Fruit fly (Drosophila melanogaster) whole organism, embryonic: ENCODE results near the gene Usf.

Source experiments
- B-H2 ChIP-seq: fragments of 200-800 bp; sonication (Bioruptor generic); optimal IDR thresholded peaks from 2 replicates; lab custom pipeline; 2018; ENCODE audit warnings: missing biosample characterization, mild to moderate bottlenecking, missing genetic modification characterization
- Bdp1 ChIP-seq: fragments of 200-800 bp; sonication (Bioruptor generic); optimal IDR thresholded peaks from 3 replicates; lab custom pipeline; 2016; ENCODE audit warnings: missing biosample characterization, missing genetic modification characterization
- CG10543 ChIP-seq: fragments of 200-800 bp; sonication (Bioruptor generic); optimal IDR thresholded peaks from 3 replicates; lab custom pipeline; 2017; ENCODE audit warnings: missing biosample characterization, mild to moderate bottlenecking, missing genetic modification characterization, moderate library complexity
- CG11085 ChIP-seq: fragments of 200-800 bp; sonication (Bioruptor generic); IDR thresholded peaks from 2 replicates; pipeline ENCODE4 v1.3.6; 2022; ENCODE audit warnings: missing biosample characterization, missing genetic modification characterization
- CG12236 ChIP-seq: fragments of 200-800 bp; sonication (Bioruptor generic); optimal IDR thresholded peaks from 2 replicates; lab custom pipeline; 2016; ENCODE audit warnings: missing biosample characterization, missing genetic modification characterization
- CG12299 ChIP-seq: fragments of 200-800 bp; sonication (Bioruptor generic); optimal IDR thresholded peaks from 2 replicates; lab custom pipeline; 2018; ENCODE audit warnings: missing biosample characterization, mild to moderate bottlenecking, missing genetic modification characterization
- CG12744 ChIP-seq: fragments of 200-800 bp; sonication (Bioruptor generic); optimal IDR thresholded peaks from 2 replicates; lab custom pipeline; 2016; ENCODE audit warnings: missing biosample characterization, missing genetic modification characterization
- CG12769 ChIP-seq: fragments of 200-800 bp; sonication (Bioruptor generic); optimal IDR thresholded peaks from 2 replicates; lab custom pipeline; 2019; ENCODE audit warnings: missing biosample characterization, mild to moderate bottlenecking, missing genetic modification characterization, moderate library complexity
- CG14667 ChIP-seq: fragments of 200-800 bp; sonication (Bioruptor generic); IDR thresholded peaks from 2 replicates; pipeline ENCODE4 v1.3.6; 2022; ENCODE audit warnings: missing biosample characterization, missing genetic modification characterization
- CG1792 ChIP-seq: fragments of 200-800 bp; sonication (Bioruptor generic); optimal IDR thresholded peaks from 2 replicates; lab custom pipeline; 2016; ENCODE audit warnings: missing biosample characterization, missing genetic modification characterization
- CG1832 ChIP-seq: fragments of 200-800 bp; sonication (Bioruptor generic); optimal IDR thresholded peaks from 2 replicates; lab custom pipeline; 2017; ENCODE audit warnings: missing biosample characterization, mild to moderate bottlenecking, missing genetic modification characterization, inconsistent platforms
- CG18476 ChIP-seq: fragments of 200-800 bp; sonication (Bioruptor generic); optimal IDR thresholded peaks from 2 replicates; lab custom pipeline; 2016; ENCODE audit warnings: missing biosample characterization, mild to moderate bottlenecking, missing genetic modification characterization
- CG2678 ChIP-seq: fragments of 200-800 bp; sonication (Bioruptor generic); optimal IDR thresholded peaks from 3 replicates; lab custom pipeline; 2019; ENCODE audit warnings: missing biosample characterization, mild to moderate bottlenecking, missing genetic modification characterization, moderate library complexity
- CG3163 ChIP-seq: fragments of 200-800 bp; sonication (Bioruptor generic); optimal IDR thresholded peaks from 3 replicates; lab custom pipeline; 2016; ENCODE audit warnings: missing biosample characterization, missing genetic modification characterization
- CG34422 ChIP-seq: fragments of 200-800 bp; sonication (Bioruptor generic); IDR thresholded peaks from 3 replicates; pipeline ENCODE4 v1.3.6; 2022; ENCODE audit warnings: missing biosample characterization, missing genetic modification characterization
- CG4328 ChIP-seq: fragments of 200-800 bp; sonication (Bioruptor generic); optimal IDR thresholded peaks from 3 replicates; lab custom pipeline; 2017; ENCODE audit warnings: missing biosample characterization, missing genetic modification reagents, missing genetic modification characterization
- CG4404 ChIP-seq: fragments of 200-800 bp; sonication (Bioruptor generic); IDR thresholded peaks from 2 replicates; pipeline ENCODE4 v1.3.6; 2022; ENCODE audit warnings: missing biosample characterization, missing genetic modification characterization
- CG5953 ChIP-seq: fragments of 200-800 bp; sonication (Bioruptor generic); IDR thresholded peaks from 2 replicates; pipeline ENCODE4 v1.3.6; 2022; ENCODE audit warnings: missing biosample characterization, missing genetic modification characterization
- CG6813 ChIP-seq: fragments of 200-800 bp; sonication (Bioruptor generic); optimal IDR thresholded peaks from 2 replicates; lab custom pipeline; 2017; ENCODE audit warnings: missing biosample characterization, missing genetic modification characterization, mild to moderate bottlenecking, moderate library complexity, missing genetic modification reagents
- CG6854 ChIP-seq: fragments of 200-800 bp; sonication (Bioruptor generic); optimal IDR thresholded peaks from 3 replicates; lab custom pipeline; 2017; ENCODE audit warnings: missing biosample characterization, mild to moderate bottlenecking, missing genetic modification characterization
- CG7839 ChIP-seq: fragments of 200-800 bp; sonication (Bioruptor generic); optimal IDR thresholded peaks from 3 replicates; lab custom pipeline; 2018; ENCODE audit warnings: missing biosample characterization, mild to moderate bottlenecking, missing genetic modification characterization, moderate library complexity
- CG9932 ChIP-seq: fragments of 200-800 bp; sonication (Bioruptor generic); IDR thresholded peaks from 2 replicates; pipeline ENCODE4 v1.3.6; 2022; ENCODE audit warnings: missing biosample characterization, missing genetic modification characterization
- Camta ChIP-seq: fragments of 200-800 bp; sonication (Bioruptor generic); optimal IDR thresholded peaks from 2 replicates; lab custom pipeline; 2016; ENCODE audit warnings: missing biosample characterization, missing genetic modification characterization
- Chrac-16 ChIP-seq: fragments of 200-800 bp; sonication (Bioruptor generic); optimal IDR thresholded peaks from 3 replicates; lab custom pipeline; 2016; ENCODE audit warnings: missing biosample characterization, missing genetic modification characterization
- D ChIP-seq, 2 experiments: fragments of 200-800 bp in 1 of 2; fragments of >200 bp in 1 of 2; sonication (Bioruptor generic) in 1 of 2; optimal IDR thresholded peaks; 2 replicates in 1 of 2; 3 replicates in 1 of 2; lab custom pipeline; 2017; ENCODE audit warnings: mild to moderate bottlenecking in 1 of 2, missing biosample characterization in 1 of 2, missing genetic modification characterization in 1 of 2, missing genetic modification reagents in 1 of 2
- Drgx ChIP-seq: fragments of 200-800 bp; sonication (Bioruptor generic); IDR thresholded peaks from 2 replicates; pipeline ENCODE4 v1.3.6; 2022; ENCODE audit warnings: missing biosample characterization, missing genetic modification characterization
- Gsc ChIP-seq: fragments of 200-800 bp; sonication (Bioruptor generic); IDR thresholded peaks from 2 replicates; pipeline ENCODE4 v1.3.6; 2022; ENCODE audit warnings: missing biosample characterization, missing genetic modification characterization
- H15 ChIP-seq: fragments of 200-800 bp; sonication (Bioruptor generic); IDR thresholded peaks from 3 replicates; pipeline ENCODE4 v1.3.6; 2022; ENCODE audit warnings: missing biosample characterization, missing genetic modification characterization
- Hr78 ChIP-seq, 2 experiments: fragments of 200-800 bp in 1 of 2; fragments of >200 bp in 1 of 2; sonication (Bioruptor generic) in 1 of 2; optimal IDR thresholded peaks; 2 replicates each; lab custom pipeline; 2017 to 2019; ENCODE audit warnings: missing biosample characterization in 2 of 2, missing genetic modification characterization in 2 of 2, mild to moderate bottlenecking in 1 of 2, moderate library complexity in 1 of 2
- Lpt ChIP-seq: fragments of >200 bp; optimal IDR thresholded peaks from 2 replicates; lab custom pipeline; 2018; ENCODE audit warnings: missing biosample characterization, missing genetic modification characterization
- MBD-R2 ChIP-seq: fragments of 200-800 bp; sonication (Bioruptor generic); IDR thresholded peaks from 2 replicates; pipeline ENCODE4 v1.3.6; 2022; ENCODE audit warnings: missing biosample characterization, missing genetic modification characterization
- Mrtf ChIP-seq: fragments of 200-800 bp; sonication (Bioruptor generic); IDR thresholded peaks from 3 replicates; pipeline ENCODE4 v1.3.6; 2022; ENCODE audit warnings: missing biosample characterization, missing genetic modification characterization
- NFAT ChIP-seq: fragments of 200-800 bp; sonication (Bioruptor generic); IDR thresholded peaks from 2 replicates; pipeline ENCODE4 v1.3.6; 2022; ENCODE audit warnings: missing biosample characterization, missing genetic modification characterization
- NK7.1 ChIP-seq: fragments of 200-800 bp; sonication (Bioruptor generic); optimal IDR thresholded peaks from 3 replicates; lab custom pipeline; 2016; ENCODE audit warnings: missing biosample characterization, missing genetic modification characterization
- ase ChIP-seq: fragments of 200-800 bp; sonication (Bioruptor generic); IDR thresholded peaks from 3 replicates; pipeline ENCODE4 v1.3.6; 2022; ENCODE audit warnings: missing biosample characterization, missing genetic modification characterization
- ash1 ChIP-seq: fragments of 200-800 bp; sonication (Bioruptor generic); optimal IDR thresholded peaks from 2 replicates; lab custom pipeline; 2018; ENCODE audit warnings: missing biosample characterization, mild to moderate bottlenecking, missing genetic modification characterization
- bbx ChIP-seq: fragments of 200-800 bp; sonication (Bioruptor generic); IDR thresholded peaks from 2 replicates; pipeline ENCODE4 v1.3.6; 2022; ENCODE audit warnings: missing biosample characterization, missing genetic modification characterization; ENCODE audit not compliant: partially characterized antibody
- bigmax ChIP-seq: fragments of 200-800 bp; sonication (Bioruptor generic); optimal IDR thresholded peaks from 2 replicates; lab custom pipeline; 2018; ENCODE audit warnings: missing biosample characterization, mild to moderate bottlenecking, missing genetic modification characterization
- corto ChIP-seq: fragments of 200-800 bp; sonication (Bioruptor generic); optimal IDR thresholded peaks from 2 replicates; lab custom pipeline; 2016; ENCODE audit warnings: missing biosample characterization, mild to moderate bottlenecking, missing genetic modification characterization, moderate library complexity
- crol ChIP-seq: fragments of 200-800 bp; sonication (Bioruptor generic); IDR thresholded peaks from 2 replicates; pipeline ENCODE4 v1.3.6; 2022; ENCODE audit warnings: missing biosample characterization, missing genetic modification characterization
- dan ChIP-seq: fragments of 200-800 bp; sonication (Bioruptor generic); IDR thresholded peaks from 2 replicates; pipeline ENCODE4 v1.3.6; 2022; ENCODE audit warnings: missing biosample characterization, missing genetic modification characterization
- dm ChIP-seq: fragments of 200-800 bp; sonication (Bioruptor generic); optimal IDR thresholded peaks from 3 replicates; lab custom pipeline; 2016; ENCODE audit warnings: missing biosample characterization, missing genetic modification characterization
- fd3F ChIP-seq: fragments of 200-800 bp; sonication (Bioruptor generic); optimal IDR thresholded peaks from 2 replicates; lab custom pipeline; 2018; ENCODE audit warnings: missing biosample characterization, mild to moderate bottlenecking, missing genetic modification characterization, moderate library complexity
- h ChIP-seq: fragments of >200 bp; optimal IDR thresholded peaks from 2 replicates; lab custom pipeline; 2017
- kni ChIP-seq: fragments of 200-800 bp; sonication (Bioruptor generic); optimal IDR thresholded peaks from 3 replicates; lab custom pipeline; 2017; ENCODE audit warnings: mild to moderate bottlenecking, missing biosample characterization, missing genetic modification reagents, missing genetic modification characterization
- nmo ChIP-seq: fragments of 200-800 bp; sonication (Bioruptor generic); optimal IDR thresholded peaks from 2 replicates; lab custom pipeline; 2018; ENCODE audit warnings: missing biosample characterization, mild to moderate bottlenecking, missing genetic modification characterization, moderate library complexity
- nom ChIP-seq: fragments of 200-800 bp; sonication (Bioruptor generic); optimal IDR thresholded peaks from 2 replicates; lab custom pipeline; 2017; ENCODE audit warnings: missing biosample characterization, missing genetic modification characterization, mild to moderate bottlenecking, moderate library complexity, missing genetic modification reagents
- pan ChIP-seq, 4 experiments: fragments of >200 bp in 3 of 4; fragments of 200-800 bp in 1 of 4; sonication (Bioruptor generic) in 1 of 4; optimal IDR thresholded peaks in 3 of 4; IDR thresholded peaks in 1 of 4; 2 replicates each; pipeline versions ENCODE4 v1.3.6 to Lab custom; 2017 to 2022; ENCODE audit warnings: missing biosample characterization in 2 of 4, missing genetic modification characterization in 2 of 4, mixed read lengths in 1 of 4
- phol ChIP-seq: fragments of 200-800 bp; sonication (Bioruptor generic); optimal IDR thresholded peaks from 3 replicates; lab custom pipeline; 2018; ENCODE audit warnings: missing biosample characterization, mild to moderate bottlenecking, missing genetic modification characterization, moderate library complexity
- run ChIP-seq: fragments of 200-800 bp; sonication (Bioruptor generic); optimal IDR thresholded peaks from 3 replicates; lab custom pipeline; 2018; ENCODE audit warnings: missing biosample characterization, mild to moderate bottlenecking, missing genetic modification characterization
- tio ChIP-seq: fragments of 200-800 bp; sonication (Bioruptor generic); optimal IDR thresholded peaks from 2 replicates; lab custom pipeline; 2017; ENCODE audit warnings: missing biosample characterization, missing genetic modification characterization, inconsistent platforms

Gene Usf

dm6 chrX:4581769-4582168 lies 33.2 kb upstream of the Usf start (continued):
- TF ChIP-seq CG11085 (GFP tag; lab: Robert Waterston, UW) = no peak
- no peak for TF ChIP-seq CG12769
- TF ChIP-seq dm = no peak
- TF ChIP-seq CG12236 (GFP tag; lab: Kevin White, UChicago) = no peak
- no peak for TF ChIP-seq dan (GFP tag; lab: Robert Waterston, UW)
- no peak for TF ChIP-seq nom (GFP tag; lab: Kevin White, UChicago)
- no peak for TF ChIP-seq CG5953 (GFP tag; lab: Robert Waterston, UW)
- no peak for TF ChIP-seq CG10543
- TF ChIP-seq D (optimal IDR thresholded peaks at IDR 0.05; lab: Kevin White, UChicago) = no peak
- TF ChIP-seq D (GFP tag; optimal IDR thresholded peaks at IDR 0.05; lab: Kevin White, UChicago) = peak; percentile 55
- TF ChIP-seq bbx (GFP tag; lab: Robert Waterston, UW) = no peak
- peak; percentile 21 for TF ChIP-seq kni (GFP tag; lab: Kevin White, UChicago)
- TF ChIP-seq MBD-R2 = no peak
- no peak for TF ChIP-seq CG4404 (GFP tag; lab: Robert Waterston, UW)
- no peak for TF ChIP-seq Mrtf (GFP tag; lab: Robert Waterston, UW)
- peak; percentile 61 for TF ChIP-seq CG7839 (tag; lab: Kevin White, UChicago)
- peak; percentile 3 for TF ChIP-seq CG6813 (GFP tag; lab: Kevin White, UChicago)
- TF ChIP-seq H15 = no peak
- peak; percentile 65 for TF ChIP-seq nmo (GFP tag; lab: Kevin White, UChicago)
- TF ChIP-seq NK7.1 (GFP tag; lab: Kevin White, UChicago) = no peak
- TF ChIP-seq CG3163 (GFP tag; lab: Kevin White, UChicago) = no peak
- TF ChIP-seq CG34422 = peak; percentile 34; the same call in 1 of the 3 replicates
- TF ChIP-seq ash1 (GFP tag; lab: Kevin White, UChicago) = no peak
- no peak for TF ChIP-seq Drgx (GFP tag; lab: Robert Waterston, UW)
- no peak for TF ChIP-seq bigmax (GFP tag; lab: Kevin White, UChicago)
- TF ChIP-seq CG1832 (GFP tag; lab: Kevin White, UChicago) = no peak
- no peak for TF ChIP-seq CG12299 (tag; lab: Kevin White, UChicago)
- no peak for TF ChIP-seq Gsc (GFP tag; lab: Robert Waterston, UW)
- TF ChIP-seq crol (GFP tag; lab: Robert Waterston, UW) = no peak
- no peak for TF ChIP-seq fd3F (GFP tag; lab: Kevin White, UChicago)
- no peak for TF ChIP-seq NFAT
- peak; percentile 30 for TF ChIP-seq Chrac-16 (GFP tag; lab: Kevin White, UChicago)
- TF ChIP-seq Bdp1 (GFP tag; lab: Kevin White, UChicago) = no peak
- no peak for TF ChIP-seq CG6854
- TF ChIP-seq CG12744 = no peak
- TF ChIP-seq run (tag; lab: Kevin White, UChicago) = no peak
- TF ChIP-seq CG4328 = no peak
- TF ChIP-seq corto = no peak
- TF ChIP-seq pan (optimal IDR thresholded peaks at IDR 0.05; lab: Kevin White, UChicago) = no peak
- TF ChIP-seq pan (GFP tag; optimal IDR thresholded peaks at IDR 0.05 in 1 of 2, IDR thresholded peaks at IDR 0.05 in 1 of 2) = peak in 1 of 2 experiments; percentile 20
- TF ChIP-seq phol (tag; lab: Kevin White, UChicago) = peak; percentile 59
- peak; percentile 9 for TF ChIP-seq Camta (GFP tag; lab: Kevin White, UChicago)
- no peak for TF ChIP-seq CG1792 (GFP tag; lab: Kevin White, UChicago)
- no peak for TF ChIP-seq Hr78 (GFP tag; optimal IDR thresholded peaks at IDR 0.05; lab: Kevin White, UChicago)
- TF ChIP-seq ase (GFP tag; lab: Robert Waterston, UW) = no peak
- peak; percentile 7 for TF ChIP-seq CG18476 (GFP tag; lab: Kevin White, UChicago)
- TF ChIP-seq tio = peak; percentile 10
- no peak for TF ChIP-seq B-H2 (GFP tag; lab: Kevin White, UChicago)
- TF ChIP-seq h (lab: Kevin White, UChicago) = no peak
- TF ChIP-seq CG14667 (GFP tag; lab: Robert Waterston, UW) = 0 out of 2 replicates have a peak, but pooled peaks have one; percentile 27
- peak; percentile 61 for TF ChIP-seq CG2678 (tag; lab: Kevin White, UChicago)
- no peak for TF ChIP-seq Lpt
- TF ChIP-seq CG9932 (GFP tag; lab: Robert Waterston, UW) = no peak
